Worm (Caenorhabditis elegans): ENCODE measurements around the gene wrk-1.

- TF ChIP-seq tbx-37 (GFP tag; conservative IDR thresholded peaks at IDR 0.05) = no peak
- TF ChIP-seq tbx-11 (GFP tag; IDR thresholded peaks at IDR 0.05) = no peak
- no peak for TF ChIP-seq ama-1 (optimal IDR thresholded peaks at IDR 0.05)
- TF ChIP-seq ceh-13 (GFP tag; optimal IDR thresholded peaks at IDR 0.05) = no peak
- no peak for TF ChIP-seq ets-7 (tag; optimal IDR thresholded peaks at IDR 0.05)
- no peak for TF ChIP-seq hmbx-1 (tag; optimal IDR thresholded peaks at IDR 0.05)
- no peak for TF ChIP-seq hnd-1 (tag; optimal IDR thresholded peaks at IDR 0.05)
- no peak for TF ChIP-seq ceh-36 (tag; optimal IDR thresholded peaks at IDR 0.05)
- no peak for TF ChIP-seq pes-1 (GFP tag; IDR thresholded peaks at IDR 0.05)
- TF ChIP-seq sea-1 (GFP tag; conservative IDR thresholded peaks at IDR 0.05) = no peak
- TF ChIP-seq aly-1 (tag; optimal IDR thresholded peaks at IDR 0.05) = no peak
- no peak for TF ChIP-seq scrt-1 (GFP tag; IDR thresholded peaks at IDR 0.05)
- no peak for TF ChIP-seq B0310.2 (tag; optimal IDR thresholded peaks at IDR 0.05)
- no peak for TF ChIP-seq F13C5.2 (tag; optimal IDR thresholded peaks at IDR 0.05)
These were observed 24.4 kb upstream of the wrk-1 start, which contains the start of gene ced-8 for ce11 chrX:8416819-8417218.

Data from whole organism, early embryonic.